Worm (Caenorhabditis elegans) whole organism, young adult: ENCODE results near the gene sri-6.

Experiments used
- F22D6.2 ChIP-seq: sonication (generic microtip); optimal IDR thresholded peaks from 2 replicates; lab custom pipeline; 2016; ENCODE audit warnings: mild to moderate bottlenecking, missing genetic modification characterization, missing compliant biosample characterization
- F49E8.2 ChIP-seq: sonication (generic microtip); optimal IDR thresholded peaks from 3 replicates; lab custom pipeline; 2017; ENCODE audit warnings: missing genetic modification characterization, mild to moderate bottlenecking, missing compliant biosample characterization, antibody characterized with exemption, moderate library complexity; ENCODE audit not compliant: insufficient read depth
- Y56A3A.18 ChIP-seq: fragments of 200-800 bp; sonication (Bioruptor generic); IDR thresholded peaks from 2 replicates; pipeline ENCODE4 v1.3.6; 2022; ENCODE audit warnings: missing genetic modification reagents, missing genetic modification characterization, missing compliant biosample characterization
- Y79H2A.3 ChIP-seq: fragments of 200-800 bp; sonication (Bioruptor generic); conservative IDR thresholded peaks from 2 replicates; pipeline ENCODE4 v1.3.6; 2022; ENCODE audit warnings: missing genetic modification reagents, missing genetic modification characterization, missing compliant biosample characterization
- Y95B8A.8 ChIP-seq: fragments of 200-800 bp; sonication (Bioruptor generic); IDR thresholded peaks from 2 replicates; pipeline ENCODE4 v1.3.6; 2022; ENCODE audit warnings: missing genetic modification reagents, missing genetic modification characterization, missing compliant biosample characterization
- aptf-2 ChIP-seq: fragments of 200-800 bp; sonication (Bioruptor generic); conservative IDR thresholded peaks from 2 replicates; pipeline ENCODE4 v1.3.6; 2022; ENCODE audit warnings: missing genetic modification reagents, missing genetic modification characterization, missing compliant biosample characterization
- athp-1 ChIP-seq: sonication (generic microtip); optimal IDR thresholded peaks from 2 replicates; lab custom pipeline; 2017; ENCODE audit warnings: mild to moderate bottlenecking, missing genetic modification characterization, missing compliant biosample characterization
- attf-3 ChIP-seq: fragments of 200-800 bp; sonication (Bioruptor generic); conservative IDR thresholded peaks from 2 replicates; pipeline ENCODE4 v1.3.6; 2022; ENCODE audit warnings: missing genetic modification reagents, missing genetic modification characterization, missing compliant biosample characterization
- attf-5 ChIP-seq: fragments of 200-800 bp; sonication (Bioruptor generic); optimal IDR thresholded peaks from 2 replicates; lab custom pipeline; 2018; ENCODE audit warnings: mild to moderate bottlenecking, missing genetic modification characterization, missing compliant biosample characterization
- bed-2 ChIP-seq: fragments of 200-800 bp; sonication (Bioruptor generic); IDR thresholded peaks from 2 replicates; pipeline ENCODE4 v1.3.6; 2022; ENCODE audit warnings: missing genetic modification reagents, missing genetic modification characterization, missing compliant biosample characterization
- cebp-1 ChIP-seq, 2 experiments: fragments of 200-800 bp in 1 of 2; sonication (Bioruptor generic) in 1 of 2; sonication (generic microtip) in 1 of 2; IDR thresholded peaks in 1 of 2; optimal IDR thresholded peaks in 1 of 2; 2 replicates each; pipeline versions ENCODE4 v1.3.6 to Lab custom; 2017 to 2022; ENCODE audit warnings: missing compliant biosample characterization in 2 of 2, missing genetic modification characterization in 2 of 2, mild to moderate bottlenecking in 1 of 2, missing genetic modification reagents in 1 of 2, moderate library complexity in 1 of 2
- ceh-40 ChIP-seq: fragments of 200-800 bp; sonication (Bioruptor generic); IDR thresholded peaks from 2 replicates; pipeline ENCODE4 v1.3.6; 2022; ENCODE audit warnings: missing genetic modification characterization, missing compliant biosample characterization
- dpff-1 ChIP-seq: sonication (generic microtip); optimal IDR thresholded peaks from 2 replicates; lab custom pipeline; 2017; ENCODE audit warnings: mild to moderate bottlenecking, missing genetic modification characterization, missing compliant biosample characterization
- egl-44 ChIP-seq: fragments of 200-800 bp; sonication (Bioruptor generic); IDR thresholded peaks from 2 replicates; pipeline ENCODE4 v1.3.6; 2022; ENCODE audit warnings: missing genetic modification reagents, missing genetic modification characterization, missing compliant biosample characterization
- ets-4 ChIP-seq: fragments of 200-800 bp; sonication (Bioruptor generic); optimal IDR thresholded peaks from 2 replicates; lab custom pipeline; 2018; ENCODE audit warnings: mild to moderate bottlenecking, missing genetic modification characterization, missing compliant biosample characterization
- him-1 ChIP-seq: sonication (generic microtip); optimal IDR thresholded peaks from 2 replicates; lab custom pipeline; 2016; ENCODE audit warnings: missing genotype, missing genetic modification reagents, missing genetic modification characterization, missing compliant biosample characterization
- hsf-1 ChIP-seq: fragments of 200-800 bp; sonication (Bioruptor generic); IDR thresholded peaks from 2 replicates; pipeline ENCODE4 v1.3.6; 2022; ENCODE audit warnings: missing genetic modification reagents, missing genetic modification characterization, missing compliant biosample characterization
- let-607 ChIP-seq, 2 experiments: fragments of 200-800 bp in 1 of 2; sonication (Bioruptor generic) in 1 of 2; sonication (generic microtip) in 1 of 2; optimal IDR thresholded peaks; 2 replicates each; lab custom pipeline; 2016 to 2018; ENCODE audit warnings: mild to moderate bottlenecking in 2 of 2, missing compliant biosample characterization in 2 of 2, missing genetic modification characterization in 2 of 2, moderate library complexity in 2 of 2, missing genotype in 1 of 2
- lin-26 ChIP-seq: fragments of 200-800 bp; sonication (Bioruptor generic); IDR thresholded peaks from 2 replicates; pipeline ENCODE4 v1.3.6; 2022; ENCODE audit warnings: missing genetic modification reagents, missing genetic modification characterization, missing compliant biosample characterization
- lin-35 ChIP-seq, 3 experiments: fragments of 150-350 bp in 2 of 3; sonication (generic microtip) in 1 of 3; optimal IDR thresholded peaks; 2 replicates each; lab custom pipeline; 2014 to 2018; ENCODE audit warnings: missing biosample characterization in 3 of 3, missing genetic modification characterization in 3 of 3, missing genetic modification reagents in 3 of 3
- lsy-27 ChIP-seq: sonication (generic microtip); optimal IDR thresholded peaks from 2 replicates; lab custom pipeline; 2017; ENCODE audit warnings: missing genetic modification characterization, mild to moderate bottlenecking, missing compliant biosample characterization, antibody characterized with exemption, missing genotype, borderline replicate concordance; ENCODE audit not compliant: insufficient read depth
- madf-6 ChIP-seq: fragments of 200-800 bp; sonication (Bioruptor generic); IDR thresholded peaks from 2 replicates; pipeline ENCODE4 v1.3.6; 2022; ENCODE audit warnings: missing genetic modification reagents, missing genetic modification characterization, missing compliant biosample characterization
- madf-8 ChIP-seq: fragments of 200-800 bp; sonication (Bioruptor generic); conservative IDR thresholded peaks from 2 replicates; pipeline ENCODE4 v1.3.6; 2022; ENCODE audit warnings: missing genetic modification reagents, missing genetic modification characterization, missing compliant biosample characterization
- mcd-1 ChIP-seq: fragments of 200-800 bp; sonication (Bioruptor generic); IDR thresholded peaks from 2 replicates; pipeline ENCODE4 v1.3.6; 2022; ENCODE audit warnings: missing genetic modification reagents, missing genetic modification characterization, missing compliant biosample characterization
- mes-4 ChIP-seq: sonication (generic microtip); optimal IDR thresholded peaks from 2 replicates; lab custom pipeline; 2016; ENCODE audit warnings: missing genotype, missing genetic modification characterization, missing compliant biosample characterization
- nfya-2 ChIP-seq: fragments of 200-800 bp; sonication (Bioruptor generic); IDR thresholded peaks from 2 replicates; pipeline ENCODE4 v1.3.6; 2022; ENCODE audit warnings: missing genetic modification reagents, missing genetic modification characterization, missing compliant biosample characterization
- nhr-179 ChIP-seq: sonication (generic microtip); optimal IDR thresholded peaks from 2 replicates; lab custom pipeline; 2016; ENCODE audit warnings: mild to moderate bottlenecking, missing genetic modification characterization, missing compliant biosample characterization
- nhr-90 ChIP-seq: sonication (generic microtip); optimal IDR thresholded peaks from 2 replicates; lab custom pipeline; 2016; ENCODE audit warnings: missing genotype, mild to moderate bottlenecking, missing genetic modification characterization, missing compliant biosample characterization
- pbrm-1 ChIP-seq: fragments of 200-800 bp; sonication (Bioruptor generic); IDR thresholded peaks from 2 replicates; pipeline ENCODE4 v1.3.6; 2022; ENCODE audit warnings: missing genetic modification reagents, missing genetic modification characterization, missing compliant biosample characterization
- repo-1 ChIP-seq: sonication (generic microtip); optimal IDR thresholded peaks from 2 replicates; lab custom pipeline; 2017; ENCODE audit warnings: mild to moderate bottlenecking, missing genetic modification characterization, missing compliant biosample characterization
- rpc-1 ChIP-seq, 2 experiments: fragments of 150-350 bp in 1 of 2; sonication (generic microtip) in 1 of 2; optimal IDR thresholded peaks; 2 replicates each; lab custom pipeline; 2014 to 2018; ENCODE audit warnings: missing biosample characterization in 1 of 2, missing genetic modification characterization in 1 of 2, missing genetic modification reagents in 1 of 2, missing genotype in 1 of 2
- snpc-3.4 ChIP-seq: sonication (generic microtip); optimal IDR thresholded peaks from 2 replicates; lab custom pipeline; 2017; ENCODE audit warnings: missing genetic modification characterization, mild to moderate bottlenecking, missing compliant biosample characterization, antibody characterized with exemption, moderate library complexity, missing genotype, missing genetic modification reagents
- unc-130 ChIP-seq: sonication (generic microtip); optimal IDR thresholded peaks from 2 replicates; lab custom pipeline; 2016; ENCODE audit warnings: missing genetic modification reagents, missing genetic modification characterization, missing compliant biosample characterization
- unc-62 ChIP-seq: fragments of 150-350 bp; optimal IDR thresholded peaks from 2 replicates; lab custom pipeline; 2014; ENCODE audit warnings: missing biosample characterization, missing genetic modification reagents, missing genetic modification characterization
- ztf-22 ChIP-seq: fragments of 200-800 bp; sonication (Bioruptor generic); optimal IDR thresholded peaks from 2 replicates; lab custom pipeline; 2018; ENCODE audit warnings: mild to moderate bottlenecking, missing genetic modification characterization, moderate library complexity, missing compliant biosample characterization
- ztf-25 ChIP-seq: fragments of 200-800 bp; sonication (Bioruptor generic); IDR thresholded peaks from 2 replicates; pipeline ENCODE4 v1.3.6; 2022; ENCODE audit warnings: missing genetic modification reagents, missing genetic modification characterization, missing compliant biosample characterization
- ztf-28 ChIP-seq: fragments of 200-800 bp; sonication (Bioruptor generic); IDR thresholded peaks from 2 replicates; pipeline ENCODE4 v1.3.6; 2022; ENCODE audit warnings: missing genetic modification reagents, missing genetic modification characterization, missing compliant biosample characterization

Gene sri-6

DNA sequence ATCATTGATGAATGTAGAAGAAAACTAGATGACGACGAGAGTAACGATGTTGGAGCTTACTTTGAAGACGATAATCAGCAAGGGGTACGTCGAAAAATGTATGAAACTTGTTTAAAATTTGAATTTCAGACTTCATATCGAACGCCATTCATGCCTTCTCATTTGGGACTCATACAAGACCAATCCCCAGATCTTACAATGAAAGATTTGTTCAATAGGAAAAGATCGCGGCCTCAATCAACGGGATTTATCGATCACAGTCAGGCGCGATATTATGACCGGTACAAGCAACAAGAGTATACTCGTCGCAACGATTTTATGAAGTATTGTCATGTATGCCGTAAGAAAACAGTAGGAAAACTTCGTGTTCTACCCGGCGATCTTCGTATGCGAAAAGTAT, 8.7 kb upstream of the sri-6 start:
- no peak for TF ChIP-seq lin-26 (GFP tag; lab: Robert Waterston, UW)
- TF ChIP-seq dpff-1 (tag; lab: Kevin White, UChicago): no peak
- no peak for TF ChIP-seq him-1 (tag; lab: Kevin White, UChicago)
- no peak for TF ChIP-seq ztf-28 (GFP tag; lab: Robert Waterston, UW)
- TF ChIP-seq F49E8.2: no peak
- TF ChIP-seq ceh-40 (GFP tag; lab: Robert Waterston, UW): no peak
- TF ChIP-seq pbrm-1: no peak
- TF ChIP-seq athp-1 (tag; lab: Kevin White, UChicago): no peak
- no peak for TF ChIP-seq nhr-90 (tag; lab: Kevin White, UChicago)
- TF ChIP-seq hsf-1 (GFP tag; lab: Robert Waterston, UW): no peak

DNA sequence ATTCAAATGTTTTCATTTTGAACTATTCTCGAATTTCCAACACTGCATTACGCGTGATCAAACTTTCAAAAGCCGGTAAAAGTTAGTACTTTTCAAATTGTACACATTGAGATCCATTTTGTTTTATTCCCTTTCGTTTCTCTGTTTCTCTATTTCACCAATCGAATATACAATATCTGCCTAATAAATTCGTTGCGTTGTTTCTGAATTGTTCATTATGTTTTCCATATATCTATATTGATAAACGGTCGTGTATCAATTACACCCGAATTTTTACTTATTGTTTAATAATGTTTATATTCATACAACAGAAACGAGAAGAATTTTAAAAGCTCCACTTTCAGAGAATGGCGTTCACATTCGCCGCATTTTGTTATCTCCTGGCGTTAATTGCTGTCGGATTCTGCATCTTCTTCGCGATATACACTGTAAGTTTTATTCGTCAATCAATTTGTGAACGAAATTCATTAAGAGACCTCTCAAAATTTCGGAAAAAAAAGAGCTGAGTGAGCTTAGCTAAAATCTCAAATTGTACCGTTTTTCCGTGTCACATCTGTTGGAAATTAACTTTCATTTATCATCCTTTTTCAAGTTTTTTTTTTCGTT, 5.4 kb upstream of the sri-6 start, which contains the start of gene cni-1:
TSS of gene cni-1 (plus strand) at position 345 of the 606 bp plus-strand sequence.
- TF ChIP-seq attf-5 (no peak), cebp-1 (GFP tag; IDR thresholded peaks at IDR 0.05; lab: Robert Waterston, UW) (no peak), cebp-1 (tag; optimal IDR thresholded peaks at IDR 0.05; lab: Kevin White, UChicago) (no peak), nfya-2 (no peak), F22D6.2 (no peak), unc-62 (no peak), him-1 (tag; lab: Kevin White, UChicago) (no peak), snpc-3.4 (tag; lab: Kevin White, UChicago) (no peak), hsf-1 (GFP tag; lab: Robert Waterston, UW) (0 out of 2 replicates have a peak, but pooled peaks have one; percentile 21), Y79H2A.3 (GFP tag; lab: Robert Waterston, UW) (no peak), ztf-25 (GFP tag; lab: Robert Waterston, UW) (no peak), attf-3 (GFP tag; lab: Robert Waterston, UW) (no peak), madf-6 (GFP tag; lab: Robert Waterston, UW) (peak; percentile 37; the same call in 1 of the 2 replicates)

ce11 chrV:13181450-13181849, 4.0 kb upstream of the sri-6 start:
- no peak for TF ChIP-seq mcd-1 (GFP tag; lab: Robert Waterston, UW)
- TF ChIP-seq repo-1 (tag; lab: Kevin White, UChicago): no peak
- no peak for TF ChIP-seq unc-130 (GFP tag; lab: Kevin White, UChicago)
- no peak for TF ChIP-seq Y56A3A.18 (GFP tag; lab: Robert Waterston, UW)
- TF ChIP-seq bed-2 (GFP tag; lab: Robert Waterston, UW): no peak
- no peak for TF ChIP-seq attf-5
- no peak for TF ChIP-seq mes-4

DNA sequence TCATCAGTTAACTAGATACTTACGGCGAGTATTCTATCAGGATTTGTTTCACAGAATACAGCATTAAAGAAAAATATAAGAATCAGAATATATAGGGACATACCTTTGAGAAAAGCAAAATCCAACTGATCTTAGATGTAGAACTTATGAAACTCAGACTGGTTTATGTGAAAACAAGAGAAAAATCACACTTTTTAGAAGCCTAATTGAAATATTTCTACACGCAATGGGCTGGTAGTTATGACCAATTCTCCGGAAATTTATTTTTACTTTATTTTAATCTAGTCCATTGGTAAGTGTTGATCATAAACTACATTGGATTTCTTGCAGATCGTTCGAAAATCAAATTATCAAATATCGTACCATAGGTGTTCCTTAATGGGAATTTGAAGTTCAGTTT, 1.3 kb upstream of the sri-6 start, which contains the start of gene T09E8.4:
TSS of gene T09E8.4 (minus strand) at position 101 of the 400 bp plus-strand sequence.
- TF ChIP-seq ztf-22 (GFP tag; lab: Kevin White, UChicago): no peak
- TF ChIP-seq lsy-27 (tag; lab: Kevin White, UChicago): no peak
- TF ChIP-seq let-607 (tag; optimal IDR thresholded peaks at IDR 0.05; lab: Kevin White, UChicago): no peak
- TF ChIP-seq nhr-179: no peak
- TF ChIP-seq egl-44 (GFP tag; lab: Robert Waterston, UW): no peak
- TF ChIP-seq F49E8.2: no peak
- TF ChIP-seq aptf-2 (GFP tag; lab: Robert Waterston, UW): no peak
- no peak for TF ChIP-seq cebp-1 (GFP tag; IDR thresholded peaks at IDR 0.05; lab: Robert Waterston, UW)
- TF ChIP-seq cebp-1 (tag; optimal IDR thresholded peaks at IDR 0.05; lab: Kevin White, UChicago): no peak
- no peak for TF ChIP-seq Y95B8A.8 (GFP tag; lab: Robert Waterston, UW)
- TF ChIP-seq rpc-1 (optimal IDR thresholded peaks at IDR 0.05; lab: Kevin White, UChicago): no peak
- no peak for TF ChIP-seq rpc-1 (tag; optimal IDR thresholded peaks at IDR 0.05; lab: Kevin White, UChicago)
- no peak for TF ChIP-seq ets-4
- TF ChIP-seq lin-35 (GFP tag; optimal IDR thresholded peaks at IDR 0.05; lab: Kevin White, UChicago): no peak
- no peak for TF ChIP-seq nhr-90 (tag; lab: Kevin White, UChicago)
- no peak for TF ChIP-seq madf-8 (GFP tag; lab: Robert Waterston, UW)
